Fruit fly (Drosophila melanogaster) whole organism: ENCODE results near the gene CG16700.

Experiments
- CG8478 ChIP-seq: fragments of >200 bp; optimal IDR thresholded peaks from 2 replicates; lab custom pipeline; 2018; ENCODE audit warnings: inconsistent platforms
- Dll ChIP-seq: fragments of >200 bp; optimal IDR thresholded peaks from 2 replicates; lab custom pipeline; 2017
- EcR ChIP-seq, 2 experiments: fragments of >200 bp; optimal IDR thresholded peaks; 2 replicates each; lab custom pipeline; 2017; ENCODE audit warnings: missing biosample characterization in 2 of 2, missing genetic modification characterization in 2 of 2, missing genetic modification reagents in 2 of 2
- pan ChIP-seq: fragments of >200 bp; optimal IDR thresholded peaks from 2 replicates; lab custom pipeline; 2017
- usp ChIP-seq: fragments of >200 bp; optimal IDR thresholded peaks from 2 replicates; lab custom pipeline; 2017; ENCODE audit warnings: missing biosample characterization, missing genetic modification characterization, mixed read lengths

dm6 chrX:17129733-17130466 is 38.2 kb downstream of the CG16700 start:
- TF ChIP-seq CG8478 (lab: Kevin White, UChicago) (no peak), pan (lab: Kevin White, UChicago) (no peak), Dll (no peak), usp (no peak), EcR (GFP tag; optimal IDR thresholded peaks at IDR 0.05; lab: Kevin White, UChicago) (no peak)
